Worm (Caenorhabditis elegans) whole organism, L3 larva: ENCODE measurements around the gene Y43C5A.4.
"Not testable (repeated sequence)": the region's sequence is repeated elsewhere in the genome, so short reads cannot be mapped to it uniquely, and the experiment has no call there.

ENCODE experiments used
- aly-2 ChIP-seq: fragments of 150-350 bp; optimal IDR thresholded peaks from 2 replicates; lab custom pipeline; 2014; ENCODE audit warnings: missing biosample characterization, missing genetic modification characterization
- ceh-16 ChIP-seq: sonication (generic microtip); optimal IDR thresholded peaks from 2 replicates; lab custom pipeline; 2017; ENCODE audit warnings: missing biosample characterization, missing genetic modification characterization
- ceh-28 ChIP-seq: fragments of 150-350 bp; optimal IDR thresholded peaks from 2 replicates; lab custom pipeline; 2014; ENCODE audit warnings: missing biosample characterization, missing genetic modification reagents, missing genetic modification characterization
- ceh-82 ChIP-seq: fragments of 150-350 bp; optimal IDR thresholded peaks from 2 replicates; lab custom pipeline; 2014; ENCODE audit warnings: missing biosample characterization, missing genetic modification characterization
- ceh-9 ChIP-seq: sonication (generic microtip); optimal IDR thresholded peaks from 2 replicates; lab custom pipeline; 2018; ENCODE audit warnings: missing biosample characterization, missing genetic modification characterization
- egl-27 ChIP-seq: sonication (generic microtip); optimal IDR thresholded peaks from 4 replicates; lab custom pipeline; 2017; ENCODE audit warnings: missing biosample characterization, missing genetic modification reagents, missing genetic modification characterization
- egl-5 ChIP-seq: fragments of 150-350 bp; optimal IDR thresholded peaks from 2 replicates; lab custom pipeline; 2017; ENCODE audit warnings: missing biosample characterization, missing genetic modification reagents, missing genetic modification characterization, inconsistent platforms
- elt-1 ChIP-seq: fragments of 150-350 bp; optimal IDR thresholded peaks from 2 replicates; lab custom pipeline; 2014; ENCODE audit warnings: missing biosample characterization, missing genetic modification characterization
- elt-2 ChIP-seq: sonication (generic microtip); optimal IDR thresholded peaks from 2 replicates; lab custom pipeline; 2016; ENCODE audit warnings: missing genetic modification reagents, mild to moderate bottlenecking, missing genetic modification characterization, missing compliant biosample characterization
- elt-3 ChIP-seq, 3 experiments: fragments of 150-350 bp in 1 of 3; sonication (generic microtip) in 2 of 3; optimal IDR thresholded peaks; 2 replicates in 2 of 3; 4 replicates in 1 of 3; lab custom pipeline; 2014 to 2017; ENCODE audit warnings: missing biosample characterization in 3 of 3, missing genetic modification characterization in 3 of 3
- fkh-10 ChIP-seq: sonication (generic microtip); optimal IDR thresholded peaks from 2 replicates; lab custom pipeline; 2017; ENCODE audit warnings: missing biosample characterization, missing genetic modification reagents, missing genetic modification characterization
- fkh-2 ChIP-seq: fragments of 150-350 bp; optimal IDR thresholded peaks from 2 replicates; lab custom pipeline; 2014; ENCODE audit warnings: missing biosample characterization, missing genetic modification reagents, missing genetic modification characterization
- fos-1 ChIP-seq: fragments of 150-350 bp; optimal IDR thresholded peaks from 2 replicates; lab custom pipeline; 2014; ENCODE audit warnings: missing biosample characterization, missing genetic modification characterization
- lin-15B ChIP-seq: fragments of 150-350 bp; optimal IDR thresholded peaks from 2 replicates; lab custom pipeline; 2014; ENCODE audit warnings: missing biosample characterization, missing genetic modification characterization
- mdl-1 ChIP-seq: fragments of 150-350 bp; optimal IDR thresholded peaks from 2 replicates; lab custom pipeline; 2014; ENCODE audit warnings: missing biosample characterization, missing genetic modification characterization
- mml-1 ChIP-seq: fragments of 150-350 bp; sonication (generic microtip); optimal IDR thresholded peaks from 3 replicates; lab custom pipeline; 2014; ENCODE audit warnings: missing biosample characterization, missing genetic modification characterization
- nfya-1 ChIP-seq: sonication (generic microtip); optimal IDR thresholded peaks from 2 replicates; lab custom pipeline; 2017; ENCODE audit warnings: missing genetic modification characterization, mild to moderate bottlenecking, missing compliant biosample characterization, antibody characterized with exemption, moderate library complexity; ENCODE audit not compliant: insufficient read depth
- nhr-23 ChIP-seq: fragments of 150-350 bp; optimal IDR thresholded peaks from 2 replicates; lab custom pipeline; 2014; ENCODE audit warnings: missing biosample characterization, missing genetic modification reagents, missing genetic modification characterization
- nhr-237 ChIP-seq: fragments of 150-350 bp; optimal IDR thresholded peaks from 2 replicates; lab custom pipeline; 2014; ENCODE audit warnings: missing biosample characterization, missing genetic modification characterization
- nhr-28 ChIP-seq: fragments of 150-350 bp; optimal IDR thresholded peaks from 2 replicates; lab custom pipeline; 2014; ENCODE audit warnings: missing biosample characterization, missing genetic modification characterization
- nhr-67 ChIP-seq: fragments of 150-350 bp; optimal IDR thresholded peaks from 2 replicates; lab custom pipeline; 2014; ENCODE audit warnings: missing biosample characterization, missing genetic modification characterization
- nhr-77 ChIP-seq: fragments of 150-350 bp; optimal IDR thresholded peaks from 2 replicates; lab custom pipeline; 2014; ENCODE audit warnings: missing biosample characterization, missing genetic modification characterization
- pha-4 ChIP-seq: fragments of 150-350 bp; optimal IDR thresholded peaks from 2 replicates; lab custom pipeline; 2014; ENCODE audit warnings: missing biosample characterization, missing genetic modification reagents, missing genetic modification characterization
- pqm-1 ChIP-seq: fragments of 150-350 bp; optimal IDR thresholded peaks from 2 replicates; lab custom pipeline; 2017; ENCODE audit warnings: missing biosample characterization, missing genetic modification characterization, inconsistent platforms
- snpc-4 ChIP-seq: fragments of 150-350 bp; optimal IDR thresholded peaks from 2 replicates; lab custom pipeline; 2014; ENCODE audit warnings: missing biosample characterization, missing genetic modification characterization
- unc-39 ChIP-seq: sonication (generic microtip); optimal IDR thresholded peaks from 4 replicates; lab custom pipeline; 2017; ENCODE audit warnings: missing biosample characterization, missing genetic modification characterization
- zag-1 ChIP-seq: fragments of 150-350 bp; optimal IDR thresholded peaks from 2 replicates; lab custom pipeline; 2014; ENCODE audit warnings: missing biosample characterization, missing genetic modification characterization

The Y43C5A.4 gene

ce11 chrIV:10302203-10302602 is 24.4 kb downstream of the Y43C5A.4 start, which contains the start of gene R09E10.5:
R09E10.5 (minus strand) TSS chrIV:10302303.
- no peak for TF ChIP-seq elt-3 (tag; optimal IDR thresholded peaks at IDR 0.05; lab: Kevin White, UChicago)
- no peak for TF ChIP-seq pqm-1 (tag; lab: Kevin White, UChicago)
- TF ChIP-seq mml-1 (tag; lab: Kevin White, UChicago) = no peak

- no peak for TF ChIP-seq nhr-67 (tag; lab: Kevin White, UChicago)
- no peak for TF ChIP-seq elt-1 (tag; lab: Kevin White, UChicago)
- no peak for TF ChIP-seq nfya-1 (tag; lab: Kevin White, UChicago)
- TF ChIP-seq zag-1 (tag; lab: Kevin White, UChicago) = no peak
These were observed 26.6 kb downstream of the Y43C5A.4 start for ce11 chrIV:10304383-10304782.

- TF ChIP-seq fkh-2 (tag; lab: Kevin White, UChicago) (no peak), aly-2 (tag; lab: Kevin White, UChicago) (no peak), elt-2 (tag; lab: Kevin White, UChicago) (no peak), ceh-9 (tag; lab: Kevin White, UChicago) (no peak), mml-1 (tag; lab: Kevin White, UChicago) (no peak), zag-1 (tag; lab: Kevin White, UChicago) (no peak), pqm-1 (tag; lab: Kevin White, UChicago) (no peak)
- TF ChIP-seq, all 47 proteins: peak for 0
These were observed 32.5 kb downstream of the Y43C5A.4 start, which contains the start of gene R09E10.8 for ce11 chrIV:10310329-10310728. R09E10.8 (minus strand) TSS chrIV:10310429.

- TF ChIP-seq nhr-237 (tag; lab: Kevin White, UChicago) = no peak
- TF ChIP-seq fos-1 = no peak
- no peak for TF ChIP-seq ceh-16 (tag; lab: Kevin White, UChicago)
- TF ChIP-seq ceh-28 (tag; lab: Kevin White, UChicago) = no peak
- TF ChIP-seq nhr-28 (tag; lab: Kevin White, UChicago) = no peak
- TF ChIP-seq mml-1 (tag; lab: Kevin White, UChicago) = no peak
- no peak for TF ChIP-seq ceh-9 (tag; lab: Kevin White, UChicago)
- no peak for TF ChIP-seq nhr-23 (tag; lab: Kevin White, UChicago)
- TF ChIP-seq fkh-2 (tag; lab: Kevin White, UChicago) = no peak
- no peak for TF ChIP-seq egl-27 (tag; lab: Kevin White, UChicago)
- no peak for TF ChIP-seq mdl-1 (tag; lab: Kevin White, UChicago)
- TF ChIP-seq nfya-1 (tag; lab: Kevin White, UChicago) = no peak
- no peak for TF ChIP-seq ceh-82 (tag; lab: Kevin White, UChicago)
- no peak for TF ChIP-seq unc-39
- TF ChIP-seq elt-1 (tag; lab: Kevin White, UChicago) = no peak
- no peak for TF ChIP-seq zag-1 (tag; lab: Kevin White, UChicago)
These were observed 33.3 kb downstream of the Y43C5A.4 start for ce11 chrIV:10311115-10311514.

- TF ChIP-seq snpc-4 (tag; lab: Kevin White, UChicago) (no peak), lin-15B (tag; lab: Kevin White, UChicago) (no peak), ceh-28 (tag; lab: Kevin White, UChicago) (no peak), ceh-82 (tag; lab: Kevin White, UChicago) (no peak), nfya-1 (tag; lab: Kevin White, UChicago) (no peak), elt-2 (tag; lab: Kevin White, UChicago) (no peak)
These were observed 35.7 kb downstream of the Y43C5A.4 start, which contains the start of gene acs-18 for ce11 chrIV:10313565-10313964. acs-18 (minus strand) TSS chrIV:10313665.

- TF ChIP-seq ceh-82 (tag; lab: Kevin White, UChicago) (no peak), pha-4 (no peak), nhr-77 (tag; lab: Kevin White, UChicago) (no peak), zag-1 (tag; lab: Kevin White, UChicago) (no peak)
- TF ChIP-seq, all 47 proteins: peak for 0
These were observed 40.4 kb downstream of the Y43C5A.4 start, which contains the start of gene R09E10.2 for ce11 chrIV:10318199-10318598. R09E10.2 (minus strand) TSS chrIV:10318299.

ce11 chrIV:10322650-10323049 is 44.8 kb downstream of the Y43C5A.4 start, which contains the start of gene R09E10.1:
R09E10.1 (minus strand) TSS chrIV:10322750.
- not testable (repeated sequence) for TF ChIP-seq fkh-10; egl-5 (tag; lab: Kevin White, UChicago); aly-2 (tag; lab: Kevin White, UChicago)
